Fruit fly (Drosophila melanogaster): Measurements from ENCODE around the gene Ir8a.

Ir8a gene

DNA sequence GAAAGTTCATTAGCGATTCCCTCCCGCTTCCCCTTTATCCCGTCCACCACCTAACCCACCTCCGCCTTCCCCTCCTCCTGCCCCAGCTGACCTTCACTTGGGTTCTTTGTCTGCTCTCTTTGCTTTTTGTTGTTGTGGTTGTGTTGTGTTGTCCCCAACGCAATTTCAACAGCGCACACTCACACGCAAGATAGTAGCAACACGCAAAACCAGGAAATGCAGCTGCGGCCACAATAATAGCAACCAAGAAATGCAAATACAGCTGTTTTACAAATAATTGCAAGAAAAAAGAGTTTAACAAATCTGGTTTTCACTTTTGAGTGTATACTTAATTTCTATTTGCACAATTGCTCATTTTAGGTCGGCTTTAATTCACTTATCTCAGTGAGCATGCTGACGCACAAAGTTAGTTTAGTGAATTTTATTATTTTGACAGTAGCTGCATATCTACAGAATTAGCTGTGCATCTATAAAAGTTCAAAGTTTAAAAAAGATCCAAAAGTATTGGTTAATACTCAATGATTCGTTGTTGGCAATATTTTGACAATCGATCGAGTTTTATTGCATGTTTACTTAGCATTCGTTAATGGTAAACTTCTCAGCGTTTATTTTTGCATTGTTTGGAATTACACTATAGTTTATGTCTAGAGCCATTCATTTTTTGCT is 15.0 kb upstream of the Ir8a start (continued):
- TF ChIP-seq pnt (GFP tag; optimal IDR thresholded peaks at IDR 0.05) (peak; percentile 3), hkb (optimal IDR thresholded peaks at IDR 0.05) (no peak), hkb (GFP tag; IDR thresholded peaks at IDR 0.05) (0 out of 2 replicates have a peak, but pooled peaks have one; percentile 36), Med (GFP tag) (peak; percentile 85), vnd (GFP tag; IDR thresholded peaks at IDR 0.05; ENCODE audit: partially characterized antibody) (no peak), B-H2 (GFP tag; optimal IDR thresholded peaks at IDR 0.05) (no peak), prd (optimal IDR thresholded peaks at IDR 0.05) (no peak), prd (GFP tag; IDR thresholded peaks at IDR 0.05) (peak; percentile 44; the same call in 2 of the 3 replicates), Taf1 (GFP tag; IDR thresholded peaks at IDR 0.05) (no peak), ci (GFP tag; IDR thresholded peaks at IDR 0.05) (peak; percentile 66; the same call in 2 of the 3 replicates), chif (GFP tag; optimal IDR thresholded peaks at IDR 0.05) (peak in 1 of 2 experiments; percentile 4), ATbp (GFP tag; optimal IDR thresholded peaks at IDR 0.05) (peak; percentile 37), cg (GFP tag; optimal IDR thresholded peaks at IDR 0.05) (no peak), esg (GFP tag; conservative IDR thresholded peaks at IDR 0.05) (0 out of 2 replicates have a peak, but pooled peaks have one; percentile 12), CG14441 (GFP tag; IDR thresholded peaks at IDR 0.05) (peak; percentile 52), pfk (GFP tag; optimal IDR thresholded peaks at IDR 0.05) (no peak), scrt (GFP tag; optimal IDR thresholded peaks at IDR 0.05) (no peak), Bgb (GFP tag; IDR thresholded peaks at IDR 0.05; ENCODE audit: partially characterized antibody) (no peak), CG1603 (tag; optimal IDR thresholded peaks at IDR 0.05) (peak; percentile 54), CG15269 (tag; optimal IDR thresholded peaks at IDR 0.05) (peak; percentile 42), CG8944 (GFP tag; optimal IDR thresholded peaks at IDR 0.05) (no peak), sim (GFP tag; IDR thresholded peaks at IDR 0.05) (no peak), CG11695 (GFP tag; IDR thresholded peaks at IDR 0.05) (0 out of 3 replicates have a peak, but pooled peaks have one; percentile 34), slou (GFP tag; optimal IDR thresholded peaks at IDR 0.05) (no peak), fd3F (GFP tag; optimal IDR thresholded peaks at IDR 0.05) (no peak), vvl (GFP tag; IDR thresholded peaks at IDR 0.05) (0 out of 2 replicates have a peak, but pooled peaks have one; percentile 19), Antp (GFP tag; optimal IDR thresholded peaks at IDR 0.05) (peak; percentile 13), dysf (GFP tag; IDR thresholded peaks at IDR 0.05) (0 out of 3 replicates have a peak, but pooled peaks have one; percentile 26), CG17328 (GFP tag; IDR thresholded peaks at IDR 0.05) (no peak), Awh (GFP tag; IDR thresholded peaks at IDR 0.05) (no peak), salm (tag; optimal IDR thresholded peaks at IDR 0.05) (no peak), CG13296 (GFP tag; optimal IDR thresholded peaks at IDR 0.05) (no peak), Abd-B (GFP tag; optimal IDR thresholded peaks at IDR 0.05) (no peak), CG4820 (GFP tag; optimal IDR thresholded peaks at IDR 0.05) (no peak), sug (tag; optimal IDR thresholded peaks at IDR 0.05) (peak; percentile 8), bcd (GFP tag; optimal IDR thresholded peaks at IDR 0.05) (peak; percentile 24), Pdp1 (GFP tag; optimal IDR thresholded peaks at IDR 0.05) (no peak), CG12299 (tag; optimal IDR thresholded peaks at IDR 0.05) (no peak), CG32532 (GFP tag; IDR thresholded peaks at IDR 0.05) (no peak), lilli (GFP tag; optimal IDR thresholded peaks at IDR 0.05) (peak; percentile 25), mirr (GFP tag; optimal IDR thresholded peaks at IDR 0.05) (no peak), sens-2 (GFP tag; IDR thresholded peaks at IDR 0.05) (no peak), CG10267 (tag; optimal IDR thresholded peaks at IDR 0.05) (no peak), chm (GFP tag; IDR thresholded peaks at IDR 0.05) (no peak), dpn (GFP tag; optimal IDR thresholded peaks at IDR 0.05) (peak in 1 of 2 experiments; percentile 24), CG2129 (GFP tag; IDR thresholded peaks at IDR 0.05; ENCODE audit: partially characterized antibody) (no peak), CG10209 (GFP tag; optimal IDR thresholded peaks at IDR 0.05) (no peak), CG8388 (GFP tag; optimal IDR thresholded peaks at IDR 0.05) (peak; percentile 11), eve (GFP tag; optimal IDR thresholded peaks at IDR 0.05) (no peak), Atf3 (GFP tag; optimal IDR thresholded peaks at IDR 0.05) (no peak)
